Fruit fly (Drosophila melanogaster): ENCODE measurements around the gene CG10357.

CG10357 gene

DNA sequence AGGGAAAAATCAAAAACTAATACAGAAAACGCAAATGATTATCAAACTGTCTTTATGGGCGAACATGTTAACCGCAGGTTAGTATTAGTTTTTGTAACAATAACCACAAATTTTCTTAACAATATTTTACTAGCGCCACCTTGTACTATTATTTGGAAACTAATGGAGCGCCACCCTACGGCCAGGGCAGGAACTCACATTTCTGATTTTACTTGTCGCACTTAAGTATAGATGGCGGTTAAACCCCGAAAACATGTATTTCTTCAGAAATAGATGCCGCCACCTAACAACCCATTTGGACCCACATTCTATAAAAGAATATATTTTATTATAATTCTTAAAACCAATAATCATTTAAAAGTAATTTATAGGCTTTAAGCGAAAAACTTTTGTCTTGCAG lies 1.2 kb downstream of the CG10357 start (continued):
- peak; percentile 91 for TF ChIP-seq CG9817 (tag; optimal IDR thresholded peaks at IDR 0.05)
- TF ChIP-seq Ravus (GFP tag; IDR thresholded peaks at IDR 0.05): no peak
- TF ChIP-seq D (optimal IDR thresholded peaks at IDR 0.05): no peak
- peak; percentile 34 for TF ChIP-seq D (GFP tag; optimal IDR thresholded peaks at IDR 0.05)
- TF ChIP-seq CG14014 (GFP tag; IDR thresholded peaks at IDR 0.05): peak; percentile 68
- no peak for TF ChIP-seq Gsc (GFP tag; IDR thresholded peaks at IDR 0.05)
- TF ChIP-seq CG11695 (GFP tag; IDR thresholded peaks at IDR 0.05): no peak
- TF ChIP-seq B-H2 (GFP tag; optimal IDR thresholded peaks at IDR 0.05): peak; percentile 75
- peak; percentile 48 for TF ChIP-seq CG10462 (GFP tag; optimal IDR thresholded peaks at IDR 0.05)
- TF ChIP-seq zfh2 (GFP tag; optimal IDR thresholded peaks at IDR 0.05): peak; percentile 43
- TF ChIP-seq ap (GFP tag; IDR thresholded peaks at IDR 0.05): no peak
- TF ChIP-seq al (GFP tag; IDR thresholded peaks at IDR 0.05): peak; percentile 61; the same call in 1 of the 2 replicates
- TF ChIP-seq gce (GFP tag; IDR thresholded peaks at IDR 0.05): 0 out of 3 replicates have a peak, but pooled peaks have one; percentile 43
- TF ChIP-seq Scr (GFP tag; IDR thresholded peaks at IDR 0.05; ENCODE audit: partially characterized antibody): peak; percentile 26; the same call in 1 of the 2 replicates
- TF ChIP-seq CG10274 (GFP tag; optimal IDR thresholded peaks at IDR 0.05): no peak
- peak; percentile 51 for TF ChIP-seq ATbp (GFP tag; optimal IDR thresholded peaks at IDR 0.05)
- TF ChIP-seq esg (GFP tag; conservative IDR thresholded peaks at IDR 0.05): peak; percentile 55
- no peak for TF ChIP-seq kah (GFP tag; optimal IDR thresholded peaks at IDR 0.05)
- peak; percentile 20 for TF ChIP-seq TFAM (GFP tag; optimal IDR thresholded peaks at IDR 0.05)
- TF ChIP-seq Dfd (GFP tag; optimal IDR thresholded peaks at IDR 0.05): no peak
- TF ChIP-seq fd3F (GFP tag; optimal IDR thresholded peaks at IDR 0.05): peak; percentile 63
- TF ChIP-seq Asciz (GFP tag; optimal IDR thresholded peaks at IDR 0.05): no peak
- peak; percentile 49 for TF ChIP-seq pita (GFP tag; optimal IDR thresholded peaks at IDR 0.05)
- TF ChIP-seq CG43689 (GFP tag; IDR thresholded peaks at IDR 0.05): peak; percentile 28; the same call in 1 of the 2 replicates
- peak; percentile 89 for TF ChIP-seq Hr3 (GFP tag; optimal IDR thresholded peaks at IDR 0.05)
- TF ChIP-seq pros (GFP tag; optimal IDR thresholded peaks at IDR 0.05): no peak
- peak; percentile 69 for TF ChIP-seq CG12391 (tag; optimal IDR thresholded peaks at IDR 0.05)
- TF ChIP-seq Atf3 (GFP tag; optimal IDR thresholded peaks at IDR 0.05): peak; percentile 65
- TF ChIP-seq CG4854 (GFP tag; optimal IDR thresholded peaks at IDR 0.05): peak; percentile 60
- TF ChIP-seq CG9727 (GFP tag; optimal IDR thresholded peaks at IDR 0.05): peak; percentile 69
- TF ChIP-seq CG8765 (GFP tag; IDR thresholded peaks at IDR 0.05): peak; percentile 43; the same call in 1 of the 2 replicates
- peak; percentile 59 for TF ChIP-seq CG6654 (GFP tag; optimal IDR thresholded peaks at IDR 0.05)
- no peak for TF ChIP-seq GATAe (GFP tag; conservative IDR thresholded peaks at IDR 0.05)
- peak; percentile 64 for TF ChIP-seq CG7271 (tag; optimal IDR thresholded peaks at IDR 0.05)
- TF ChIP-seq H15 (GFP tag; IDR thresholded peaks at IDR 0.05): peak; percentile 78; the same call in 2 of the 3 replicates
- TF ChIP-seq CG1233 (GFP tag; optimal IDR thresholded peaks at IDR 0.05): peak; percentile 58
- 0 out of 2 replicates have a peak, but pooled peaks have one; percentile 17 for TF ChIP-seq stc (GFP tag; IDR thresholded peaks at IDR 0.05)
- peak; percentile 30 for TF ChIP-seq eyg (GFP tag; optimal IDR thresholded peaks at IDR 0.05)
- TF ChIP-seq chn (GFP tag; optimal IDR thresholded peaks at IDR 0.05): peak; percentile 84
- TF ChIP-seq fd64A (GFP tag; optimal IDR thresholded peaks at IDR 0.05): no peak
- no peak for TF ChIP-seq rib (GFP tag; IDR thresholded peaks at IDR 0.05)
- TF ChIP-seq CG7556 (GFP tag; optimal IDR thresholded peaks at IDR 0.05): peak; percentile 50
- TF ChIP-seq CG6854 (GFP tag; optimal IDR thresholded peaks at IDR 0.05): no peak
- peak; percentile 82 for TF ChIP-seq Hmr (GFP tag; optimal IDR thresholded peaks at IDR 0.05)
- TF ChIP-seq Sox102F (GFP tag; optimal IDR thresholded peaks at IDR 0.05): peak; percentile 89
- peak; percentile 71; the same call in 1 of the 2 replicates for TF ChIP-seq Taf1 (GFP tag; IDR thresholded peaks at IDR 0.05)
- peak; percentile 95 for TF ChIP-seq CG32532 (GFP tag; IDR thresholded peaks at IDR 0.05)
- no peak for TF ChIP-seq run (tag; optimal IDR thresholded peaks at IDR 0.05)
- peak; percentile 62 for TF ChIP-seq D19A (tag; optimal IDR thresholded peaks at IDR 0.05)
- TF ChIP-seq Nf-YC (tag; optimal IDR thresholded peaks at IDR 0.05): peak; percentile 69
- peak; percentile 77 for TF ChIP-seq H2.0 (GFP tag; IDR thresholded peaks at IDR 0.05)

Data from whole organism, embryonic.